Fruit fly (Drosophila melanogaster) Kc167 (cell line): ENCODE data around the gene Rab3-GAP.

Source experiments
- Myc ChIP-seq: fragments of >200 bp; optimal IDR thresholded peaks from 2 replicates; lab custom pipeline; 2017; ENCODE audit warnings: missing external identifiers
- Sin3A ChIP-seq: fragments of >200 bp; optimal IDR thresholded peaks from 2 replicates; lab custom pipeline; 2018; ENCODE audit warnings: missing external identifiers
- h ChIP-seq: fragments of >200 bp; optimal IDR thresholded peaks from 3 replicates; lab custom pipeline; 2018; ENCODE audit warnings: missing external identifiers
- insv ChIP-seq: fragments of >200 bp; optimal IDR thresholded peaks from 3 replicates; lab custom pipeline; 2018; ENCODE audit warnings: missing external identifiers
- psq ChIP-seq: fragments of >200 bp; optimal IDR thresholded peaks from 2 replicates; lab custom pipeline; 2017; ENCODE audit warnings: missing external identifiers
- ttk ChIP-seq: sonication (Bioruptor generic); optimal IDR thresholded peaks from 2 replicates; lab custom pipeline; 2017; ENCODE audit warnings: missing external identifiers

DNA sequence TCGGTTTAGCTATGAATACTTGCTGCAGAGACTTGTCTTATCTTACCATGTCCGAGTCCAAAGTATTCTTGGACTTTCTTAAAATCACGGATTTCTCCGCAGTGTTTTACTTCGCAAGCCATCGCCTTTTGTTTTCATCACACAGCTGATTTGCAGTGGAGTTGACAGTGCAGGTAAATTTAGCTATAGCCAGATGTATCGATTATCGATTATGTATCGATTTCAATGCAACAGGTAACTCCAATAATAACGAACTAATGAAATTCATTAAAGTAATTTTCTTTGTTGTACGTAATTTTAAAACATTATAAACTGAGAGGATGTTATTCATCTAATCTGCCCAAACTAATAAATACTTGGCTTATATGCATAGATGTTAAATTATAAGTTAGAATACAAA, at the start of gene Rab3-GAP:
- no peak for TF ChIP-seq Myc
- TF ChIP-seq h (lab: Kevin White, UChicago) = no peak
- no peak for TF ChIP-seq insv (lab: Kevin White, UChicago)
- no peak for TF ChIP-seq psq (lab: Kevin White, UChicago)
- TF ChIP-seq Sin3A (lab: Kevin White, UChicago) = no peak
- no peak for TF ChIP-seq ttk (lab: Kevin White, UChicago)
